Fruit fly (Drosophila melanogaster) S2 (cell line): ENCODE results near the gene Gyf.

Experiments
- CG8478 ChIP-seq: fragments of >200 bp; optimal IDR thresholded peaks from 2 replicates; lab custom pipeline; 2018
- CTCF ChIP-seq, 2 experiments: fragments of >200 bp; optimal IDR thresholded peaks; 2 replicates each; lab custom pipeline; 2018

dm6 chr4:866437-867216, at the start of gene Gyf:
- TF ChIP-seq CTCF (optimal IDR thresholded peaks at IDR 0.05; lab: Kevin White, UChicago), result peak; percentile 37 to 41
- no peak for TF ChIP-seq CG8478 (lab: Kevin White, UChicago)
